Worm (Caenorhabditis elegans) whole organism, late embryonic: ENCODE data around the gene F40G9.18.

Experiments
- F13H6.1 ChIP-seq: sonication (generic microtip); optimal IDR thresholded peaks from 2 replicates; lab custom pipeline; 2016; ENCODE audit warnings: missing genetic modification characterization, missing compliant biosample characterization
- Y22D7AL.16 ChIP-seq: sonication (generic microtip); optimal IDR thresholded peaks from 2 replicates; lab custom pipeline; 2016; ENCODE audit warnings: missing genetic modification characterization, missing compliant biosample characterization
- dmd-4 ChIP-seq: sonication (generic microtip); optimal IDR thresholded peaks from 2 replicates; lab custom pipeline; 2016; ENCODE audit warnings: borderline replicate concordance, missing genetic modification characterization, missing compliant biosample characterization
- elt-2 ChIP-seq: sonication (generic microtip); optimal IDR thresholded peaks from 2 replicates; lab custom pipeline; 2016; ENCODE audit warnings: missing genetic modification reagents, missing genetic modification characterization, missing compliant biosample characterization
- nhr-11 ChIP-seq: fragments of 150-350 bp; optimal IDR thresholded peaks from 2 replicates; lab custom pipeline; 2014; ENCODE audit warnings: missing biosample characterization, missing genetic modification characterization
- pax-1 ChIP-seq: fragments of 150-350 bp; optimal IDR thresholded peaks from 2 replicates; lab custom pipeline; 2014; ENCODE audit warnings: missing biosample characterization, missing genetic modification characterization
- sdc-2 ChIP-seq: sonication (generic microtip); optimal IDR thresholded peaks from 2 replicates; lab custom pipeline; 2016; ENCODE audit warnings: missing genotype, missing genetic modification characterization, missing compliant biosample characterization

- TF ChIP-seq pax-1 = no peak
- TF ChIP-seq dmd-4 (tag; lab: Kevin White, UChicago) = no peak
- no peak for TF ChIP-seq elt-2 (tag; lab: Kevin White, UChicago)
- no peak for TF ChIP-seq nhr-11 (tag; lab: Kevin White, UChicago)
- TF ChIP-seq Y22D7AL.16 = no peak
- TF ChIP-seq F13H6.1 (tag; lab: Kevin White, UChicago) = no peak
- no peak for TF ChIP-seq sdc-2
These were observed 26.3 kb downstream of the F40G9.18 start, which contains the start of gene fbxb-82 for ce11 chrIII:143121-143520.
